Worm (Caenorhabditis elegans) whole organism, mixed stage, embryonic: ENCODE results near the gene jun-1.

Experiments used
- mep-1 ChIP-seq: fragments of 150-350 bp; optimal IDR thresholded peaks from 2 replicates; lab custom pipeline; 2017; ENCODE audit warnings: missing biosample characterization, missing genetic modification reagents, missing genetic modification characterization, inconsistent platforms
- nhr-12 ChIP-seq: fragments of 150-350 bp; optimal IDR thresholded peaks from 2 replicates; lab custom pipeline; 2014; ENCODE audit warnings: missing biosample characterization, missing genetic modification characterization
- pha-4 ChIP-seq: fragments of 150-350 bp; optimal IDR thresholded peaks from 2 replicates; lab custom pipeline; 2018; ENCODE audit warnings: missing biosample characterization, missing genetic modification reagents, missing genetic modification characterization

DNA sequence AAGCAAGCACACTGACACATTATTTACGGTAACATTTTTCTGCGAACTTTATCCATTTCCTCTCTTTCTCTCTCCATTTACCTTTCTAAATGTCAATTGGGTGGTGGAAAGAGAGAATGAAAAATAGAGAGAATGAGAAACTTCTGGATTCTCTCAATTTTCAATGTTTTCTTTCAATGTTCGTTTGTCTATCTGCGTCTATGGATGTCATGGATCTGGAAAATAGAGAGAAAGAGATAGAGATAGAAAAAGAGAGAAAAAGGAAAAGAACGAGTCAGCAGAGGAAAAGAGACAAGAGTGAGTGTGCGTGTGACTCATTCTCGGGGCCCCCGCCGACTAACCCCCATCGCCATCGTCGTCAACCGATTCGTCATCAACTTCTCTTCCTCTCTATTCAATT, at the start of gene jun-1:
- no peak for TF ChIP-seq nhr-12
- peak; percentile 19 for TF ChIP-seq mep-1
- peak; percentile 35 for TF ChIP-seq pha-4 (tag; lab: Kevin White, UChicago)
